Worm (Caenorhabditis elegans) whole organism, L3 larva: ENCODE data around the gene D2085.7.

Experiments used
- ZK546.5 ChIP-seq: sonication (generic microtip); optimal IDR thresholded peaks from 2 replicates; lab custom pipeline; 2017; ENCODE audit warnings: missing biosample characterization, missing genetic modification characterization
- aly-2 ChIP-seq: fragments of 150-350 bp; optimal IDR thresholded peaks from 2 replicates; lab custom pipeline; 2014; ENCODE audit warnings: missing biosample characterization, missing genetic modification characterization
- ceh-16 ChIP-seq: sonication (generic microtip); optimal IDR thresholded peaks from 2 replicates; lab custom pipeline; 2017; ENCODE audit warnings: missing biosample characterization, missing genetic modification characterization
- ceh-28 ChIP-seq: fragments of 150-350 bp; optimal IDR thresholded peaks from 2 replicates; lab custom pipeline; 2014; ENCODE audit warnings: missing biosample characterization, missing genetic modification reagents, missing genetic modification characterization
- ceh-82 ChIP-seq: fragments of 150-350 bp; optimal IDR thresholded peaks from 2 replicates; lab custom pipeline; 2014; ENCODE audit warnings: missing biosample characterization, missing genetic modification characterization
- egl-5 ChIP-seq: fragments of 150-350 bp; optimal IDR thresholded peaks from 2 replicates; lab custom pipeline; 2017; ENCODE audit warnings: missing biosample characterization, missing genetic modification reagents, missing genetic modification characterization, inconsistent platforms
- fkh-10 ChIP-seq: sonication (generic microtip); optimal IDR thresholded peaks from 2 replicates; lab custom pipeline; 2017; ENCODE audit warnings: missing biosample characterization, missing genetic modification reagents, missing genetic modification characterization
- lin-15B ChIP-seq: fragments of 150-350 bp; optimal IDR thresholded peaks from 2 replicates; lab custom pipeline; 2014; ENCODE audit warnings: missing biosample characterization, missing genetic modification characterization
- nfya-1 ChIP-seq: sonication (generic microtip); optimal IDR thresholded peaks from 2 replicates; lab custom pipeline; 2017; ENCODE audit warnings: missing genetic modification characterization, mild to moderate bottlenecking, missing compliant biosample characterization, antibody characterized with exemption, moderate library complexity; ENCODE audit not compliant: insufficient read depth
- nhr-12 ChIP-seq: fragments of 150-350 bp; optimal IDR thresholded peaks from 2 replicates; lab custom pipeline; 2014; ENCODE audit warnings: missing biosample characterization, missing genetic modification characterization
- nhr-67 ChIP-seq: fragments of 150-350 bp; optimal IDR thresholded peaks from 2 replicates; lab custom pipeline; 2014; ENCODE audit warnings: missing biosample characterization, missing genetic modification characterization
- tbx-2 ChIP-seq: sonication (generic microtip); optimal IDR thresholded peaks from 2 replicates; lab custom pipeline; 2016; ENCODE audit warnings: mild to moderate bottlenecking, missing genetic modification characterization, missing compliant biosample characterization
- unc-39 ChIP-seq: sonication (generic microtip); optimal IDR thresholded peaks from 4 replicates; lab custom pipeline; 2017; ENCODE audit warnings: missing biosample characterization, missing genetic modification characterization

- TF ChIP-seq nfya-1 (tag; lab: Kevin White, UChicago) (no peak), ceh-82 (tag; lab: Kevin White, UChicago) (no peak), fkh-10 (GFP tag; lab: Kevin White, UChicago) (no peak), ZK546.5 (tag; lab: Kevin White, UChicago) (no peak), unc-39 (tag; lab: Kevin White, UChicago) (no peak), lin-15B (tag; lab: Kevin White, UChicago) (no peak), aly-2 (no peak), nhr-67 (tag; lab: Kevin White, UChicago) (no peak), tbx-2 (tag; lab: Kevin White, UChicago) (no peak), nhr-12 (tag; lab: Kevin White, UChicago) (no peak), egl-5 (tag; lab: Kevin White, UChicago) (no peak), ceh-28 (tag; lab: Kevin White, UChicago) (no peak), ceh-16 (tag; lab: Kevin White, UChicago) (no peak)
Measured at ce11 chrII:8621883-8622282, 19.3 kb upstream of the D2085.7 start, which contains the start of gene T22C8.3.
